Worm (Caenorhabditis elegans) whole organism, L4 larva: ENCODE data around the gene ZK682.7.

ENCODE experiments used
- ama-1 ChIP-seq: fragments of 150-350 bp; optimal IDR thresholded peaks from 2 replicates; lab custom pipeline; 2014; ENCODE audit warnings: inconsistent platforms, mixed read lengths
- ceh-20 ChIP-seq: fragments of 200-800 bp; sonication (Bioruptor generic); IDR thresholded peaks from 2 replicates; pipeline ENCODE4 v1.3.6; 2022; ENCODE audit warnings: missing genetic modification reagents, missing genetic modification characterization, missing compliant biosample characterization
- daf-12 ChIP-seq: fragments of 150-350 bp; optimal IDR thresholded peaks from 2 replicates; lab custom pipeline; 2014; ENCODE audit warnings: missing biosample characterization, missing genetic modification reagents, missing genetic modification characterization
- fos-1 ChIP-seq: fragments of 150-350 bp; optimal IDR thresholded peaks from 2 replicates; lab custom pipeline; 2014; ENCODE audit warnings: missing biosample characterization, missing genetic modification characterization
- pha-4 ChIP-seq, 2 experiments: fragments of 150-350 bp in 1 of 2; fragments of 200-800 bp in 1 of 2; sonication (Bioruptor generic) in 1 of 2; IDR thresholded peaks in 1 of 2; optimal IDR thresholded peaks in 1 of 2; 2 replicates each; pipeline versions ENCODE4 v1.3.6 to Lab custom; 2014 to 2022; ENCODE audit warnings: missing genetic modification characterization in 2 of 2, missing genetic modification reagents in 2 of 2, missing biosample characterization in 1 of 2, missing compliant biosample characterization in 1 of 2
- ztf-11 ChIP-seq: fragments of 150-350 bp; optimal IDR thresholded peaks from 2 replicates; lab custom pipeline; 2014; ENCODE audit warnings: missing biosample characterization, missing genetic modification characterization

- TF ChIP-seq daf-12 (tag; lab: Kevin White, UChicago) (no peak), ama-1 (lab: Kevin White, UChicago) (no peak), fos-1 (tag; lab: Kevin White, UChicago) (no peak), ztf-11 (no peak), ceh-20 (GFP tag; lab: Robert Waterston, UW) (no peak), pha-4 (GFP tag; IDR thresholded peaks at IDR 0.05; lab: Robert Waterston, UW) (no peak), pha-4 (tag; optimal IDR thresholded peaks at IDR 0.05; lab: Kevin White, UChicago) (no peak)
These were observed 34.5 kb downstream of the ZK682.7 start, which contains the start of gene F07C3.16 for ce11 chrV:9257467-9257866.
